Fruit fly (Drosophila melanogaster): ENCODE results near the gene CG13482.

dm6 chr3L:14301609-14302008 is 27.5 kb upstream of the CG13482 start:
- TF ChIP-seq usp (GFP tag; optimal IDR thresholded peaks at IDR 0.05): no peak
- no peak for TF ChIP-seq Hr83 (GFP tag; optimal IDR thresholded peaks at IDR 0.05; ENCODE audit: poor library complexity, severe bottlenecking)
- TF ChIP-seq rgr (GFP tag; optimal IDR thresholded peaks at IDR 0.05): no peak
- no peak for TF ChIP-seq HLH106 (tag; optimal IDR thresholded peaks at IDR 0.05)
- TF ChIP-seq Abd-B (GFP tag; optimal IDR thresholded peaks at IDR 0.05): no peak
- peak in 1 of 2 experiments; percentile 4 for TF ChIP-seq foxo (GFP tag; optimal IDR thresholded peaks at IDR 0.05)
- no peak for TF ChIP-seq Vsx2 (GFP tag; optimal IDR thresholded peaks at IDR 0.05; ENCODE audit: partially characterized antibody)

Data from whole organism, wandering third instar larva.